Fruit fly (Drosophila melanogaster): ENCODE data around the gene CG42779.

DNA sequence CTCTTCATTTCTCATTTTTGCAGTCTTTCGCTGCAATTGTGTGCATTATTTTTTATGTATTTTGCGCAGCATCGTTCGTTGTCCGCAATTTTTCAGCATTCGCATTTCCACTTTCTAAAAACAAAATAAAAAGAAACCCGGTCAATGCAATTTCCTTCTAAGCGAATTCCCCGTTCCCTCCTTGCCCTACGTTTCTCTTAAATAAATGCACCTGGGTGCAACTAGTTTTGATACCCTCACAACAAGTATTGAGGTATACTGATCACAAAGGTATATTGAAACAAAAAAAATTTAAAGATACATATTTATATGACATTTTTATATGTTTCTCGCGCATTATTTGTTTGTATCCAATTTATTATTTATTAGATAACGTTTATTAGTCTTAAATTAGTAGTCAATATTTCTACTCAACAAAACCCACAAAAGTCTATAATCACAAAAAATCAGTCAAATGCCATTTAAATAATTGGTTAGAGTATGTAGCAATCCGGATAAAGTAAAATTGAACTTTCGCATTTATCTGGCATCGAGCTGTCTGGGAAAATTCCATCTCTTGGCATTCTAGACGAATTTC is 39.9 kb upstream of the CG42779 start:
- TF ChIP-seq Pif1B (GFP tag; optimal IDR thresholded peaks at IDR 0.05) = peak; percentile 71
- TF ChIP-seq CG10348 (GFP tag; IDR thresholded peaks at IDR 0.05) = 0 out of 2 replicates have a peak, but pooled peaks have one; percentile 46
- peak; percentile 53 for TF ChIP-seq CG34367 (tag; optimal IDR thresholded peaks at IDR 0.05)
